Fruit fly (Drosophila melanogaster): Measurements from ENCODE around the gene tadr.

Gene tadr

DNA sequence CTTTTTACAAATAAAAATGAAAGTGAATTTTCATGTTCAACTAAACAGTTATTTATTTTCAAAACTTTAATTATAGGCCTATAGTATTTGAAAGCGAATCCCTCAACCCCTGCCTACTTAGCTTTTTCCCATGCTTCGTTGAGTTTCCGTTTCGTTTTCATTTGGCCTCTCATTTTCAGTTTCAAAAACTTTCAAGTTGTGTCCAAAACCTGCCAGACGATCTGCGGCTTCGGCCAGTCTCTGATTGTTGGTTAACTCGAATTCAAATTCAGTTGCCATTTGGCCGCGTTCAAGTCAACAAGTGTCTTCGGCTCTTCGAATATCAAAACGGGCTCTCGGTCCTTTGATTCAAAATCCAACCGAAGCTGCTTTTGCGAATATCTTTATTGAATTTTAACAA lies 15.8 kb downstream of the tadr start, which contains the start of gene CG14397:
Gene CG14397, plus strand, starts transcription at position 270 of the 400 bp plus-strand sequence.
- TF ChIP-seq Blimp-1 (GFP tag; optimal IDR thresholded peaks at IDR 0.05) (peak; percentile 65), Hr4 (GFP tag; optimal IDR thresholded peaks at IDR 0.05) (no peak)

DNA sequence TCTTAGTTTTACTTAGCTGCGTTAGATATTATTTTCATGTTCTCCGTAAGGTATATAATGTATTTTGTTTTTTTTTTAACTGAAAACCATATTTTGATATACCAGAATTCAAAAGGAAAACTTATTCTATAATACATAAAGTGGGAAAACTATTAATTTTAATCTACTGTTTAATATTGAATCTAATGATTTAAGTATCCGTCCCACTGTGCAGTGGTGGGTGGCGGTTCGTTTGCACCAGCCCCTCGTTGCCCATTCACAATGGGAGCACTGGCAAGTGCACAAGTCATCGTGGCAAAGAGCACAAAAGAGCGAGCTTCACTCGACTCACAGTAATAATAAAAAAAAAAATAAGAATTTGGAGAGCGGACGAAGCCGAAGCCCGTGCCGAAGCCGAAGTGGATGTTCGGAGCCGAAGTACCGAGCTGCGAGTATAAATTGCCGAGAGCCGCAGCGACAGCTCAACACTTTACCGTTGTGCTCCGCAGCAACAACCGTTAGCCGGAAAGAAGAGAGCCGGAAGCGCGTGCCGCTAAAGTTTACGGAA lies 21.3 kb downstream of the tadr start, which contains the start of gene CG34136:
Gene CG34136, plus strand, starts transcription at position 475 of the 547 bp plus-strand sequence.
- TF ChIP-seq svp (GFP tag) (peak; percentile 96), vri (GFP tag; optimal IDR thresholded peaks at IDR 0.05) (peak; percentile 24), OdsH (GFP tag; optimal IDR thresholded peaks at IDR 0.05) (peak; percentile 58), Hr4 (GFP tag; optimal IDR thresholded peaks at IDR 0.05) (peak; percentile 60), dsx (GFP tag; optimal IDR thresholded peaks at IDR 0.05; ENCODE audit: poor library complexity, severe bottlenecking) (no peak), Hr39 (GFP tag; optimal IDR thresholded peaks at IDR 0.05) (peak; percentile 11), pdm3 (GFP tag; optimal IDR thresholded peaks at IDR 0.05) (peak; percentile 38), CG34406 (GFP tag; optimal IDR thresholded peaks at IDR 0.05) (no peak), eg (GFP tag; IDR thresholded peaks at IDR 0.05) (peak; percentile 85), CG11902 (GFP tag; optimal IDR thresholded peaks at IDR 0.05) (no peak), ss (GFP tag; optimal IDR thresholded peaks at IDR 0.05) (peak; percentile 58 to 80), Sox102F (GFP tag; optimal IDR thresholded peaks at IDR 0.05) (peak; percentile 59), CG6808 (GFP tag; optimal IDR thresholded peaks at IDR 0.05) (peak; percentile 44), CG9139 (GFP tag; optimal IDR thresholded peaks at IDR 0.05) (peak; percentile 66), CG6792 (GFP tag; optimal IDR thresholded peaks at IDR 0.05) (peak; percentile 23), CG16779 (tag; optimal IDR thresholded peaks at IDR 0.05) (peak; percentile 70), Ets21C (GFP tag; optimal IDR thresholded peaks at IDR 0.05) (no peak), CG10631 (GFP tag; optimal IDR thresholded peaks at IDR 0.05) (peak; percentile 31), Eip78C (GFP tag) (peak; percentile 86), CG11762 (GFP tag; optimal IDR thresholded peaks at IDR 0.05; ENCODE audit: insufficient read depth) (no peak), topi (GFP tag; optimal IDR thresholded peaks at IDR 0.05) (peak; percentile 50), CG6276 (GFP tag; optimal IDR thresholded peaks at IDR 0.05) (peak; percentile 71), net (GFP tag; optimal IDR thresholded peaks at IDR 0.05) (peak; percentile 71), CG3919 (GFP tag; optimal IDR thresholded peaks at IDR 0.05) (peak; percentile 55), CG11294 (GFP tag; IDR thresholded peaks at IDR 0.05) (0 out of 2 replicates have a peak, but pooled peaks have one; percentile 28), CG6854 (GFP tag; optimal IDR thresholded peaks at IDR 0.05) (peak; percentile 47), Lpt (GFP tag; optimal IDR thresholded peaks at IDR 0.05) (peak; percentile 27), cyc (GFP tag; optimal IDR thresholded peaks at IDR 0.05) (peak; percentile 3), CG31627 (GFP tag; optimal IDR thresholded peaks at IDR 0.05) (peak; percentile 21), Eip93F (GFP tag; optimal IDR thresholded peaks at IDR 0.05) (peak; percentile 9), CG3032 (tag; optimal IDR thresholded peaks at IDR 0.05) (peak; percentile 51), CG8632 (GFP tag; optimal IDR thresholded peaks at IDR 0.05) (peak; percentile 25), Sox14 (GFP tag; optimal IDR thresholded peaks at IDR 0.05) (peak; percentile 15), CG15336 (GFP tag; IDR thresholded peaks at IDR 0.05) (peak; percentile 72), CG8319 (GFP tag; optimal IDR thresholded peaks at IDR 0.05) (no peak), Gug (GFP tag; IDR thresholded peaks at IDR 0.05) (no peak), Eip75B (GFP tag; optimal IDR thresholded peaks at IDR 0.05) (peak; percentile 49), Smox (GFP tag; optimal IDR thresholded peaks at IDR 0.05) (peak; percentile 3), CG7368 (GFP tag; optimal IDR thresholded peaks at IDR 0.05) (peak; percentile 52), CG6163 (GFP tag; IDR thresholded peaks at IDR 0.05) (peak; percentile 87), lz (GFP tag; optimal IDR thresholded peaks at IDR 0.05) (peak; percentile 36), fd59A (GFP tag; optimal IDR thresholded peaks at IDR 0.05) (no peak), CG10669 (GFP tag; optimal IDR thresholded peaks at IDR 0.05) (peak; percentile 53), Ets96B (tag; optimal IDR thresholded peaks at IDR 0.05) (peak; percentile 41), fd85E (GFP tag; optimal IDR thresholded peaks at IDR 0.05) (no peak), achi (GFP tag; optimal IDR thresholded peaks at IDR 0.05) (peak; percentile 36), Hr38 (GFP tag; optimal IDR thresholded peaks at IDR 0.05) (no peak), Met (GFP tag; optimal IDR thresholded peaks at IDR 0.05) (peak; percentile 61)
